Fruit fly (Drosophila melanogaster) whole organism, embryonic: Measurements from ENCODE around the gene Acp76A.

Experiments used
- Bteb2 ChIP-seq: fragments of 200-800 bp; sonication (Bioruptor generic); optimal IDR thresholded peaks from 2 replicates; lab custom pipeline; 2016; ENCODE audit warnings: missing biosample characterization, missing genetic modification characterization
- CG1024 ChIP-seq: fragments of 200-800 bp; sonication (Bioruptor generic); IDR thresholded peaks from 2 replicates; pipeline ENCODE4 v1.3.6; 2022; ENCODE audit warnings: missing biosample characterization, missing genetic modification characterization
- CG10366 ChIP-seq: fragments of 200-800 bp; sonication (Bioruptor generic); IDR thresholded peaks from 2 replicates; pipeline ENCODE4 v1.3.6; 2022; ENCODE audit warnings: missing biosample characterization, missing genetic modification characterization
- CG11247 ChIP-seq: fragments of 200-800 bp; sonication (Bioruptor generic); IDR thresholded peaks from 2 replicates; pipeline ENCODE4 v1.3.6; 2022; ENCODE audit warnings: missing biosample characterization, missing genetic modification characterization
- CG11696 ChIP-seq: fragments of 200-800 bp; sonication (Bioruptor generic); IDR thresholded peaks from 2 replicates; pipeline ENCODE4 v1.3.6; 2022; ENCODE audit warnings: missing biosample characterization, missing genetic modification characterization
- CG12219 ChIP-seq: fragments of 200-800 bp; sonication (Bioruptor generic); optimal IDR thresholded peaks from 3 replicates; lab custom pipeline; 2018; ENCODE audit warnings: missing biosample characterization, mild to moderate bottlenecking, missing genetic modification characterization
- CG12942 ChIP-seq: fragments of 200-800 bp; sonication (Bioruptor generic); optimal IDR thresholded peaks from 3 replicates; lab custom pipeline; 2016; ENCODE audit warnings: missing biosample characterization, missing genetic modification characterization
- CG18262 ChIP-seq: fragments of 200-800 bp; optimal IDR thresholded peaks from 3 replicates; lab custom pipeline; 2019; ENCODE audit warnings: missing biosample characterization, mild to moderate bottlenecking, missing genetic modification characterization, moderate library complexity
- CG2202 ChIP-seq: fragments of 200-800 bp; sonication (Bioruptor generic); optimal IDR thresholded peaks from 2 replicates; lab custom pipeline; 2018; ENCODE audit warnings: missing biosample characterization, mild to moderate bottlenecking, missing genetic modification characterization
- CG6254 ChIP-seq: fragments of 200-800 bp; sonication (Bioruptor generic); optimal IDR thresholded peaks from 3 replicates; lab custom pipeline; 2017; ENCODE audit warnings: mild to moderate bottlenecking, missing biosample characterization, missing genetic modification reagents, missing genetic modification characterization
- CG6683 ChIP-seq: fragments of 200-800 bp; sonication (Bioruptor generic); optimal IDR thresholded peaks from 2 replicates; lab custom pipeline; 2017; ENCODE audit warnings: missing biosample characterization, mild to moderate bottlenecking, missing genetic modification characterization, missing genetic modification reagents
- CG6813 ChIP-seq: fragments of 200-800 bp; sonication (Bioruptor generic); optimal IDR thresholded peaks from 2 replicates; lab custom pipeline; 2017; ENCODE audit warnings: missing biosample characterization, missing genetic modification characterization, mild to moderate bottlenecking, moderate library complexity, missing genetic modification reagents
- CG7786 ChIP-seq: fragments of 200-800 bp; sonication (Bioruptor generic); optimal IDR thresholded peaks from 2 replicates; lab custom pipeline; 2016; ENCODE audit warnings: missing biosample characterization, missing genetic modification characterization
- CG8089 ChIP-seq: fragments of 200-800 bp; sonication (Bioruptor generic); optimal IDR thresholded peaks from 3 replicates; lab custom pipeline; 2016; ENCODE audit warnings: missing biosample characterization, missing genetic modification characterization
- CG9727 ChIP-seq: fragments of 200-800 bp; sonication (Bioruptor generic); optimal IDR thresholded peaks from 3 replicates; lab custom pipeline; 2017; ENCODE audit warnings: missing biosample characterization, mild to moderate bottlenecking, missing genetic modification characterization
- Camta ChIP-seq: fragments of 200-800 bp; sonication (Bioruptor generic); optimal IDR thresholded peaks from 2 replicates; lab custom pipeline; 2016; ENCODE audit warnings: missing biosample characterization, missing genetic modification characterization
- Chrac-16 ChIP-seq: fragments of 200-800 bp; sonication (Bioruptor generic); optimal IDR thresholded peaks from 3 replicates; lab custom pipeline; 2016; ENCODE audit warnings: missing biosample characterization, missing genetic modification characterization
- Eip74EF ChIP-seq, 2 experiments: fragments of 200-800 bp in 1 of 2; fragments of >200 bp in 1 of 2; sonication (Bioruptor generic) in 1 of 2; optimal IDR thresholded peaks; 2 replicates each; lab custom pipeline; 2017 to 2019; ENCODE audit warnings: missing biosample characterization in 2 of 2, missing genetic modification characterization in 2 of 2, mild to moderate bottlenecking in 1 of 2, moderate library complexity in 1 of 2
- Fer2 ChIP-seq: fragments of 200-800 bp; sonication (Bioruptor generic); optimal IDR thresholded peaks from 2 replicates; lab custom pipeline; 2018; ENCODE audit warnings: missing biosample characterization, mild to moderate bottlenecking, missing genetic modification characterization, moderate library complexity
- Kr ChIP-seq: fragments of 200-800 bp; sonication (Bioruptor generic); optimal IDR thresholded peaks from 2 replicates; lab custom pipeline; 2017; ENCODE audit warnings: missing biosample characterization, mild to moderate bottlenecking, missing genetic modification characterization
- Lhr ChIP-seq: fragments of 200-800 bp; sonication (Bioruptor generic); optimal IDR thresholded peaks from 3 replicates; lab custom pipeline; 2017; ENCODE audit warnings: mild to moderate bottlenecking, missing biosample characterization, missing genetic modification reagents, missing genetic modification characterization
- MBD-R2 ChIP-seq: fragments of 200-800 bp; sonication (Bioruptor generic); IDR thresholded peaks from 2 replicates; pipeline ENCODE4 v1.3.6; 2022; ENCODE audit warnings: missing biosample characterization, missing genetic modification characterization
- Neu2 ChIP-seq: fragments of 200-800 bp; sonication (Bioruptor generic); optimal IDR thresholded peaks from 3 replicates; lab custom pipeline; 2016; ENCODE audit warnings: missing biosample characterization, missing genetic modification characterization, borderline replicate concordance
- Opbp ChIP-seq: fragments of 200-800 bp; sonication (Bioruptor generic); IDR thresholded peaks from 3 replicates; pipeline ENCODE4 v1.3.6; 2022; ENCODE audit warnings: missing biosample characterization, missing genetic modification characterization; ENCODE audit not compliant: partially characterized antibody
- YL-1 ChIP-seq: fragments of 200-800 bp; sonication (Bioruptor generic); optimal IDR thresholded peaks from 3 replicates; lab custom pipeline; 2017; ENCODE audit warnings: missing biosample characterization, mild to moderate bottlenecking, missing genetic modification characterization
- bcd ChIP-seq: fragments of 200-800 bp; sonication (Bioruptor generic); optimal IDR thresholded peaks from 2 replicates; lab custom pipeline; 2017; ENCODE audit warnings: missing biosample characterization, mild to moderate bottlenecking, missing genetic modification characterization
- bigmax ChIP-seq: fragments of 200-800 bp; sonication (Bioruptor generic); optimal IDR thresholded peaks from 2 replicates; lab custom pipeline; 2018; ENCODE audit warnings: missing biosample characterization, mild to moderate bottlenecking, missing genetic modification characterization
- chinmo ChIP-seq: fragments of 200-800 bp; sonication (Bioruptor generic); IDR thresholded peaks from 4 replicates; pipeline ENCODE4 v1.3.6; 2022; ENCODE audit warnings: missing biosample characterization, missing genetic modification characterization; ENCODE audit not compliant: partially characterized antibody
- chm ChIP-seq: fragments of 200-800 bp; sonication (Bioruptor generic); IDR thresholded peaks from 2 replicates; pipeline ENCODE4 v1.3.6; 2022; ENCODE audit warnings: missing biosample characterization, missing genetic modification characterization
- crol ChIP-seq: fragments of 200-800 bp; sonication (Bioruptor generic); IDR thresholded peaks from 2 replicates; pipeline ENCODE4 v1.3.6; 2022; ENCODE audit warnings: missing biosample characterization, missing genetic modification characterization
- cwo ChIP-seq: fragments of 200-800 bp; sonication (Bioruptor generic); optimal IDR thresholded peaks from 3 replicates; lab custom pipeline; 2017; ENCODE audit warnings: missing biosample characterization, missing genetic modification characterization, mild to moderate bottlenecking, moderate library complexity, missing genetic modification reagents
- danr ChIP-seq: fragments of 200-800 bp; sonication (Bioruptor generic); IDR thresholded peaks from 2 replicates; pipeline ENCODE4 v1.3.6; 2022; ENCODE audit warnings: missing biosample characterization, missing genetic modification characterization
- eyg ChIP-seq: fragments of 200-800 bp; sonication (Bioruptor generic); optimal IDR thresholded peaks from 3 replicates; lab custom pipeline; 2016; ENCODE audit warnings: missing biosample characterization, missing genetic modification characterization
- fd102C ChIP-seq: fragments of 200-800 bp; sonication (Bioruptor generic); optimal IDR thresholded peaks from 2 replicates; lab custom pipeline; 2018; ENCODE audit warnings: missing biosample characterization, mild to moderate bottlenecking, missing genetic modification characterization, moderate library complexity
- gem ChIP-seq: fragments of 200-800 bp; sonication (Bioruptor generic); optimal IDR thresholded peaks from 2 replicates; lab custom pipeline; 2019; ENCODE audit warnings: missing biosample characterization, mild to moderate bottlenecking, missing genetic modification characterization, moderate library complexity
- h ChIP-seq: fragments of >200 bp; optimal IDR thresholded peaks from 2 replicates; lab custom pipeline; 2017
- inv ChIP-seq: fragments of 200-800 bp; sonication (Bioruptor generic); IDR thresholded peaks from 2 replicates; pipeline ENCODE4 v1.3.6; 2022; ENCODE audit warnings: missing biosample characterization, missing genetic modification characterization; ENCODE audit not compliant: partially characterized antibody
- lov ChIP-seq, 2 experiments: fragments of 200-800 bp in 1 of 2; fragments of >200 bp in 1 of 2; sonication (Bioruptor generic) in 1 of 2; IDR thresholded peaks in 1 of 2; optimal IDR thresholded peaks in 1 of 2; 2 replicates in 1 of 2; 3 replicates in 1 of 2; pipeline versions ENCODE4 v1.3.6 to Lab custom; 2017 to 2022; ENCODE audit warnings: missing biosample characterization in 1 of 2, missing genetic modification characterization in 1 of 2
- p53 ChIP-seq: fragments of 200-800 bp; sonication (Bioruptor generic); optimal IDR thresholded peaks from 2 replicates; lab custom pipeline; 2016; ENCODE audit warnings: missing biosample characterization, missing genetic modification characterization
- pita ChIP-seq: fragments of 200-800 bp; sonication (Bioruptor generic); optimal IDR thresholded peaks from 2 replicates; lab custom pipeline; 2017; ENCODE audit warnings: missing biosample characterization, mild to moderate bottlenecking, missing genetic modification characterization
- pros ChIP-seq: fragments of 200-800 bp; sonication (Bioruptor generic); optimal IDR thresholded peaks from 3 replicates; lab custom pipeline; 2019; ENCODE audit warnings: missing biosample characterization, mild to moderate bottlenecking, missing genetic modification characterization, moderate library complexity
- pum ChIP-seq: fragments of 200-800 bp; sonication (Bioruptor generic); optimal IDR thresholded peaks from 2 replicates; lab custom pipeline; 2016; ENCODE audit warnings: missing biosample characterization, missing genetic modification characterization
- sim ChIP-seq: fragments of 200-800 bp; sonication (Bioruptor generic); IDR thresholded peaks from 2 replicates; pipeline ENCODE4 v1.3.6; 2022; ENCODE audit warnings: missing biosample characterization, missing genetic modification characterization
- stc ChIP-seq: fragments of 200-800 bp; sonication (Bioruptor generic); IDR thresholded peaks from 2 replicates; pipeline ENCODE4 v1.3.6; 2022; ENCODE audit warnings: missing biosample characterization, missing genetic modification characterization
- trem ChIP-seq: fragments of 200-800 bp; optimal IDR thresholded peaks from 3 replicates; lab custom pipeline; 2019; ENCODE audit warnings: missing biosample characterization, mild to moderate bottlenecking, missing genetic modification characterization, moderate library complexity
- unpg ChIP-seq: fragments of 200-800 bp; sonication (Bioruptor generic); optimal IDR thresholded peaks from 3 replicates; lab custom pipeline; 2018; ENCODE audit warnings: missing biosample characterization, mild to moderate bottlenecking, missing genetic modification characterization, moderate library complexity
- zfh2 ChIP-seq: fragments of 200-800 bp; sonication (Bioruptor generic); optimal IDR thresholded peaks from 2 replicates; lab custom pipeline; 2016; ENCODE audit warnings: missing biosample characterization, missing genetic modification characterization

The Acp76A gene

dm6 chr3L:19086364-19087200 lies 34.8 kb upstream of the Acp76A start, which contains the start of gene Mkp3 (continued):
- TF ChIP-seq Kr (GFP tag; lab: Kevin White, UChicago) (no peak), h (no peak), CG12219 (peak; percentile 82), Fer2 (peak; percentile 86), Bteb2 (GFP tag; lab: Kevin White, UChicago) (peak; percentile 18), stc (GFP tag; lab: Robert Waterston, UW) (peak; percentile 93), CG18262 (tag; lab: Kevin White, UChicago) (peak; percentile 100), pum (peak; percentile 8), CG1024 (peak; percentile 43; the same call in 1 of the 2 replicates), CG7786 (GFP tag; lab: Kevin White, UChicago) (no peak), cwo (GFP tag; lab: Kevin White, UChicago) (peak; percentile 90), Opbp (GFP tag; lab: Robert Waterston, UW) (no peak), chm (peak; percentile 71), crol (GFP tag; lab: Robert Waterston, UW) (peak; percentile 88), MBD-R2 (GFP tag; lab: Robert Waterston, UW) (peak; percentile 62), CG6254 (GFP tag; lab: Kevin White, UChicago) (peak; percentile 79), CG11247 (GFP tag; lab: Robert Waterston, UW) (peak; percentile 82), zfh2 (GFP tag; lab: Kevin White, UChicago) (peak; percentile 23), sim (GFP tag; lab: Robert Waterston, UW) (0 out of 2 replicates have a peak, but pooled peaks have one; percentile 52), eyg (GFP tag; lab: Kevin White, UChicago) (no peak), pita (GFP tag; lab: Kevin White, UChicago) (no peak), CG9727 (GFP tag; lab: Kevin White, UChicago) (peak; percentile 91), inv (GFP tag; lab: Robert Waterston, UW) (no peak), Camta (GFP tag; lab: Kevin White, UChicago) (no peak), CG8089 (GFP tag; lab: Kevin White, UChicago) (no peak), bcd (GFP tag; lab: Kevin White, UChicago) (peak; percentile 92), YL-1 (GFP tag; lab: Kevin White, UChicago) (peak; percentile 59), CG12942 (GFP tag; lab: Kevin White, UChicago) (peak; percentile 67), unpg (GFP tag; lab: Kevin White, UChicago) (peak; percentile 94), chinmo (GFP tag; lab: Robert Waterston, UW) (peak; percentile 82; the same call in 2 of the 4 replicates), Chrac-16 (GFP tag; lab: Kevin White, UChicago) (peak; percentile 61), CG2202 (tag; lab: Kevin White, UChicago) (peak; percentile 55), bigmax (GFP tag; lab: Kevin White, UChicago) (no peak), Eip74EF (GFP tag; optimal IDR thresholded peaks at IDR 0.05; lab: Kevin White, UChicago) (peak in 1 of 2 experiments; percentile 89), CG10366 (peak; percentile 85), gem (peak; percentile 95), danr (GFP tag; lab: Robert Waterston, UW) (peak; percentile 75; the same call in 1 of the 2 replicates), lov (optimal IDR thresholded peaks at IDR 0.05; lab: Kevin White, UChicago) (no peak), lov (GFP tag; IDR thresholded peaks at IDR 0.05; lab: Robert Waterston, UW) (peak; percentile 77; the same call in 1 of the 3 replicates), CG11696 (no peak; the same call in 1 of the 2 replicates), Neu2 (GFP tag; lab: Kevin White, UChicago) (no peak), p53 (GFP tag; lab: Kevin White, UChicago) (no peak), CG6813 (GFP tag; lab: Kevin White, UChicago) (peak; percentile 93), Lhr (GFP tag; lab: Kevin White, UChicago) (peak; percentile 48), pros (GFP tag; lab: Kevin White, UChicago) (no peak), fd102C (no peak), CG6683 (peak; percentile 92), trem (peak; percentile 79)
